Fruit fly (Drosophila melanogaster): ENCODE results near the gene Idgf2.
A peak's percentile ranks its signal among the peaks of the same experiment; 100 is the strongest.

Gene Idgf2

dm6 chr2L:16448451-16449206 lies 1.5 kb downstream of the Idgf2 start, which contains the start of gene CG5888 (continued):
- TF ChIP-seq Dbx (GFP tag; IDR thresholded peaks at IDR 0.05) (0 out of 3 replicates have a peak, but pooled peaks have one; percentile 20), h (optimal IDR thresholded peaks at IDR 0.05) (no peak), bab2 (GFP tag; optimal IDR thresholded peaks at IDR 0.05) (no peak), dati (GFP tag; IDR thresholded peaks at IDR 0.05) (no peak), CG10209 (GFP tag; optimal IDR thresholded peaks at IDR 0.05) (peak; percentile 80), NfI (GFP tag; optimal IDR thresholded peaks at IDR 0.05) (peak; percentile 51), Hey (tag; optimal IDR thresholded peaks at IDR 0.05) (no peak), Atf-2 (GFP tag; optimal IDR thresholded peaks at IDR 0.05) (no peak), Doc3 (GFP tag; IDR thresholded peaks at IDR 0.05; ENCODE audit: partially characterized antibody) (no peak), CG17912 (GFP tag; optimal IDR thresholded peaks at IDR 0.05) (no peak), nerfin-1 (tag; optimal IDR thresholded peaks at IDR 0.05) (peak; percentile 28), CG4282 (GFP tag; optimal IDR thresholded peaks at IDR 0.05) (no peak), Tbp (GFP tag; optimal IDR thresholded peaks at IDR 0.05) (no peak), Hsf (GFP tag; optimal IDR thresholded peaks at IDR 0.05) (no peak), CG10462 (GFP tag; optimal IDR thresholded peaks at IDR 0.05) (no peak), run (tag; optimal IDR thresholded peaks at IDR 0.05) (peak; percentile 17), klu (GFP tag; IDR thresholded peaks at IDR 0.05) (peak; percentile 43; the same call in 1 of the 2 replicates), CG17359 (tag; optimal IDR thresholded peaks at IDR 0.05) (peak; percentile 45), pb (GFP tag; optimal IDR thresholded peaks at IDR 0.05) (no peak), zfh1 (GFP tag; IDR thresholded peaks at IDR 0.05) (peak; percentile 85), Meics (GFP tag; optimal IDR thresholded peaks at IDR 0.05) (peak; percentile 44), CG5180 (GFP tag; optimal IDR thresholded peaks at IDR 0.05) (no peak), Hr51 (GFP tag; optimal IDR thresholded peaks at IDR 0.05) (peak in 1 of 2 experiments; percentile 78), Sin3A (optimal IDR thresholded peaks at IDR 0.05) (no peak), CG3163 (GFP tag; optimal IDR thresholded peaks at IDR 0.05) (no peak), prd (optimal IDR thresholded peaks at IDR 0.05) (no peak), prd (GFP tag; IDR thresholded peaks at IDR 0.05) (peak; percentile 76), CG18599 (GFP tag; optimal IDR thresholded peaks at IDR 0.05) (no peak), CG10959 (GFP tag; IDR thresholded peaks at IDR 0.05) (no peak), ATbp (GFP tag; optimal IDR thresholded peaks at IDR 0.05) (peak; percentile 65), gt (GFP tag; IDR thresholded peaks at IDR 0.05) (0 out of 2 replicates have a peak, but pooled peaks have one; percentile 25), wek (GFP tag; optimal IDR thresholded peaks at IDR 0.05) (no peak), CG13775 (GFP tag; optimal IDR thresholded peaks at IDR 0.05) (peak; percentile 74), Deaf1 (tag; optimal IDR thresholded peaks at IDR 0.05) (peak; percentile 49), Ssrp (tag; optimal IDR thresholded peaks at IDR 0.05) (no peak), Mrtf (GFP tag; IDR thresholded peaks at IDR 0.05) (no peak), dm (GFP tag; optimal IDR thresholded peaks at IDR 0.05) (no peak), bowl (GFP tag; IDR thresholded peaks at IDR 0.05) (peak; percentile 35; the same call in 1 of the 2 replicates), CG8359 (GFP tag; optimal IDR thresholded peaks at IDR 0.05; ENCODE audit: borderline replicate concordance) (peak; percentile 1), CG15696 (tag; optimal IDR thresholded peaks at IDR 0.05) (peak; percentile 57), slou (GFP tag; optimal IDR thresholded peaks at IDR 0.05) (no peak), CG8089 (GFP tag; optimal IDR thresholded peaks at IDR 0.05) (no peak), zfh2 (GFP tag; optimal IDR thresholded peaks at IDR 0.05) (no peak), YL-1 (GFP tag; optimal IDR thresholded peaks at IDR 0.05) (peak; percentile 38), CG9727 (GFP tag; optimal IDR thresholded peaks at IDR 0.05) (peak; percentile 75), Usf (GFP tag; optimal IDR thresholded peaks at IDR 0.05) (peak; percentile 48), CkIIα-i1 (GFP tag; IDR thresholded peaks at IDR 0.05) (no peak), vnd (GFP tag; IDR thresholded peaks at IDR 0.05; ENCODE audit: partially characterized antibody) (no peak)

Measured in whole organism, embryonic.